Fruit fly (Drosophila melanogaster) whole organism, embryonic: Measurements from ENCODE around the gene CG15403.

Experiments
- Ada2b ChIP-seq: fragments of 200-800 bp; sonication (Bioruptor generic); IDR thresholded peaks from 2 replicates; pipeline ENCODE4 v1.3.6; 2022; ENCODE audit warnings: missing biosample characterization, missing genetic modification characterization
- B-H2 ChIP-seq: fragments of 200-800 bp; sonication (Bioruptor generic); optimal IDR thresholded peaks from 2 replicates; lab custom pipeline; 2018; ENCODE audit warnings: missing biosample characterization, mild to moderate bottlenecking, missing genetic modification characterization
- Bgb ChIP-seq: fragments of 200-800 bp; sonication (Bioruptor generic); IDR thresholded peaks from 2 replicates; pipeline ENCODE4 v1.3.6; 2022; ENCODE audit warnings: missing biosample characterization, missing genetic modification characterization; ENCODE audit not compliant: partially characterized antibody
- CG10267 ChIP-seq: fragments of 200-800 bp; sonication (Bioruptor generic); optimal IDR thresholded peaks from 2 replicates; lab custom pipeline; 2018; ENCODE audit warnings: missing biosample characterization, mild to moderate bottlenecking, missing genetic modification characterization, moderate library complexity
- CG11247 ChIP-seq: fragments of 200-800 bp; sonication (Bioruptor generic); IDR thresholded peaks from 2 replicates; pipeline ENCODE4 v1.3.6; 2022; ENCODE audit warnings: missing biosample characterization, missing genetic modification characterization
- CG11456 ChIP-seq: fragments of 200-800 bp; sonication (Bioruptor generic); IDR thresholded peaks from 3 replicates; pipeline ENCODE4 v1.3.6; 2022; ENCODE audit warnings: missing biosample characterization, missing genetic modification characterization
- CG13287 ChIP-seq: fragments of 200-800 bp; sonication (Bioruptor generic); IDR thresholded peaks from 2 replicates; pipeline ENCODE4 v1.3.6; 2022; ENCODE audit warnings: missing biosample characterization, missing genetic modification characterization; ENCODE audit not compliant: partially characterized antibody
- CG13296 ChIP-seq: fragments of 200-800 bp; sonication (Bioruptor generic); optimal IDR thresholded peaks from 3 replicates; lab custom pipeline; 2018; ENCODE audit warnings: missing biosample characterization, mild to moderate bottlenecking, missing genetic modification characterization
- CG14667 ChIP-seq: fragments of 200-800 bp; sonication (Bioruptor generic); IDR thresholded peaks from 2 replicates; pipeline ENCODE4 v1.3.6; 2022; ENCODE audit warnings: missing biosample characterization, missing genetic modification characterization
- CG17568 ChIP-seq: fragments of 200-800 bp; sonication (Bioruptor generic); optimal IDR thresholded peaks from 2 replicates; lab custom pipeline; 2018; ENCODE audit warnings: missing biosample characterization, mild to moderate bottlenecking, missing genetic modification characterization, moderate library complexity
- CG2199 ChIP-seq: fragments of 200-800 bp; sonication (Bioruptor generic); IDR thresholded peaks from 3 replicates; pipeline ENCODE4 v1.3.6; 2022; ENCODE audit warnings: missing biosample characterization, missing genetic modification characterization
- CG34224 ChIP-seq: fragments of 200-800 bp; sonication (Bioruptor generic); IDR thresholded peaks from 3 replicates; pipeline ENCODE4 v1.3.6; 2022; ENCODE audit warnings: missing biosample characterization, missing genetic modification characterization; ENCODE audit not compliant: partially characterized antibody
- CG6254 ChIP-seq: fragments of 200-800 bp; sonication (Bioruptor generic); optimal IDR thresholded peaks from 3 replicates; lab custom pipeline; 2017; ENCODE audit warnings: mild to moderate bottlenecking, missing biosample characterization, missing genetic modification reagents, missing genetic modification characterization
- CG6854 ChIP-seq: fragments of 200-800 bp; sonication (Bioruptor generic); optimal IDR thresholded peaks from 3 replicates; lab custom pipeline; 2017; ENCODE audit warnings: missing biosample characterization, mild to moderate bottlenecking, missing genetic modification characterization
- CG7357 ChIP-seq: fragments of 200-800 bp; sonication (Bioruptor generic); IDR thresholded peaks from 3 replicates; pipeline ENCODE4 v1.3.6; 2022; ENCODE audit warnings: missing biosample characterization, missing genetic modification characterization
- CG7963 ChIP-seq: fragments of 200-800 bp; sonication (Bioruptor generic); IDR thresholded peaks from 3 replicates; pipeline ENCODE4 v1.3.6; 2022; ENCODE audit warnings: missing biosample characterization, missing genetic modification characterization; ENCODE audit not compliant: partially characterized antibody
- CG9932 ChIP-seq: fragments of 200-800 bp; sonication (Bioruptor generic); IDR thresholded peaks from 2 replicates; pipeline ENCODE4 v1.3.6; 2022; ENCODE audit warnings: missing biosample characterization, missing genetic modification characterization
- Chrac-16 ChIP-seq: fragments of 200-800 bp; sonication (Bioruptor generic); optimal IDR thresholded peaks from 3 replicates; lab custom pipeline; 2016; ENCODE audit warnings: missing biosample characterization, missing genetic modification characterization
- Dbx ChIP-seq: fragments of 200-800 bp; sonication (Bioruptor generic); IDR thresholded peaks from 3 replicates; pipeline ENCODE4 v1.3.6; 2022; ENCODE audit warnings: missing biosample characterization, missing genetic modification characterization
- Drgx ChIP-seq: fragments of 200-800 bp; sonication (Bioruptor generic); IDR thresholded peaks from 2 replicates; pipeline ENCODE4 v1.3.6; 2022; ENCODE audit warnings: missing biosample characterization, missing genetic modification characterization
- Fer1 ChIP-seq: fragments of 200-800 bp; sonication (Bioruptor generic); optimal IDR thresholded peaks from 2 replicates; lab custom pipeline; 2017; ENCODE audit warnings: missing biosample characterization, mild to moderate bottlenecking, missing genetic modification characterization
- Fer3 ChIP-seq: fragments of 200-800 bp; sonication (Bioruptor generic); optimal IDR thresholded peaks from 2 replicates; lab custom pipeline; 2018; ENCODE audit warnings: missing biosample characterization, mild to moderate bottlenecking, missing genetic modification characterization, moderate library complexity
- Gsc ChIP-seq: fragments of 200-800 bp; sonication (Bioruptor generic); IDR thresholded peaks from 2 replicates; pipeline ENCODE4 v1.3.6; 2022; ENCODE audit warnings: missing biosample characterization, missing genetic modification characterization
- HLH3B ChIP-seq: fragments of 200-800 bp; sonication (Bioruptor generic); IDR thresholded peaks from 2 replicates; pipeline ENCODE4 v1.3.6; 2022; ENCODE audit warnings: missing biosample characterization, missing genetic modification characterization
- Jarid2 ChIP-seq: fragments of 200-800 bp; sonication (Bioruptor generic); optimal IDR thresholded peaks from 3 replicates; lab custom pipeline; 2017; ENCODE audit warnings: mild to moderate bottlenecking, missing biosample characterization, missing genetic modification reagents, missing genetic modification characterization
- Lpt ChIP-seq: fragments of >200 bp; optimal IDR thresholded peaks from 2 replicates; lab custom pipeline; 2018; ENCODE audit warnings: missing biosample characterization, missing genetic modification characterization
- Mes4 ChIP-seq: fragments of 200-800 bp; sonication (Bioruptor generic); optimal IDR thresholded peaks from 2 replicates; lab custom pipeline; 2016; ENCODE audit warnings: missing biosample characterization, missing genetic modification characterization
- Mrtf ChIP-seq: fragments of 200-800 bp; sonication (Bioruptor generic); IDR thresholded peaks from 3 replicates; pipeline ENCODE4 v1.3.6; 2022; ENCODE audit warnings: missing biosample characterization, missing genetic modification characterization
- Side ChIP-seq: fragments of 200-800 bp; sonication (Bioruptor generic); optimal IDR thresholded peaks from 2 replicates; lab custom pipeline; 2016; ENCODE audit warnings: missing biosample characterization, missing genetic modification characterization
- Sox102F ChIP-seq: fragments of 200-800 bp; sonication (Bioruptor generic); optimal IDR thresholded peaks from 2 replicates; lab custom pipeline; 2018; ENCODE audit warnings: missing biosample characterization, mild to moderate bottlenecking, missing genetic modification characterization, moderate library complexity
- Trl ChIP-seq, 3 experiments: fragments of >200 bp in 2 of 3; fragments of 200-800 bp in 1 of 3; sonication (Bioruptor generic) in 1 of 3; optimal IDR thresholded peaks; 2 replicates in 1 of 3; 3 replicates in 2 of 3; lab custom pipeline; 2016 to 2017; ENCODE audit warnings: missing biosample characterization in 1 of 3, missing genetic modification characterization in 1 of 3
- amos ChIP-seq: fragments of 200-800 bp; sonication (Bioruptor generic); IDR thresholded peaks from 2 replicates; pipeline ENCODE4 v1.3.6; 2022; ENCODE audit warnings: missing biosample characterization, missing genetic modification characterization; ENCODE audit not compliant: partially characterized antibody
- aop ChIP-seq: fragments of 200-800 bp; sonication (Bioruptor generic); IDR thresholded peaks from 2 replicates; pipeline ENCODE4 v1.3.6; 2022; ENCODE audit warnings: missing biosample characterization, missing genetic modification characterization
- ase ChIP-seq: fragments of 200-800 bp; sonication (Bioruptor generic); IDR thresholded peaks from 3 replicates; pipeline ENCODE4 v1.3.6; 2022; ENCODE audit warnings: missing biosample characterization, missing genetic modification characterization
- bigmax ChIP-seq: fragments of 200-800 bp; sonication (Bioruptor generic); optimal IDR thresholded peaks from 2 replicates; lab custom pipeline; 2018; ENCODE audit warnings: missing biosample characterization, mild to moderate bottlenecking, missing genetic modification characterization
- cato ChIP-seq: fragments of 200-800 bp; sonication (Bioruptor generic); optimal IDR thresholded peaks from 2 replicates; lab custom pipeline; 2016; ENCODE audit warnings: missing biosample characterization, missing genetic modification characterization, borderline replicate concordance
- crp ChIP-seq, 2 experiments: fragments of 200-800 bp; sonication (Bioruptor generic); optimal IDR thresholded peaks; 2 replicates in 1 of 2; 3 replicates in 1 of 2; lab custom pipeline; 2017; ENCODE audit warnings: missing biosample characterization in 2 of 2, missing genetic modification characterization in 2 of 2, mild to moderate bottlenecking in 1 of 2, moderate library complexity in 1 of 2
- dan ChIP-seq: fragments of 200-800 bp; sonication (Bioruptor generic); IDR thresholded peaks from 2 replicates; pipeline ENCODE4 v1.3.6; 2022; ENCODE audit warnings: missing biosample characterization, missing genetic modification characterization
- eyg ChIP-seq: fragments of 200-800 bp; sonication (Bioruptor generic); optimal IDR thresholded peaks from 3 replicates; lab custom pipeline; 2016; ENCODE audit warnings: missing biosample characterization, missing genetic modification characterization
- hbn ChIP-seq: fragments of 200-800 bp; sonication (Bioruptor generic); IDR thresholded peaks from 2 replicates; pipeline ENCODE4 v1.3.6; 2022; ENCODE audit warnings: missing biosample characterization, missing genetic modification characterization; ENCODE audit not compliant: partially characterized antibody
- onecut ChIP-seq: fragments of 200-800 bp; sonication (Bioruptor generic); IDR thresholded peaks from 2 replicates; pipeline ENCODE4 v1.3.6; 2022; ENCODE audit warnings: missing biosample characterization, missing genetic modification characterization
- pita ChIP-seq: fragments of 200-800 bp; sonication (Bioruptor generic); optimal IDR thresholded peaks from 2 replicates; lab custom pipeline; 2017; ENCODE audit warnings: missing biosample characterization, mild to moderate bottlenecking, missing genetic modification characterization
- pzg ChIP-seq: fragments of 200-800 bp; sonication (Bioruptor generic); optimal IDR thresholded peaks from 3 replicates; lab custom pipeline; 2018; ENCODE audit warnings: missing biosample characterization, mild to moderate bottlenecking, missing genetic modification characterization, moderate library complexity
- sim ChIP-seq: fragments of 200-800 bp; sonication (Bioruptor generic); IDR thresholded peaks from 2 replicates; pipeline ENCODE4 v1.3.6; 2022; ENCODE audit warnings: missing biosample characterization, missing genetic modification characterization
- tna ChIP-seq: fragments of 200-800 bp; sonication (Bioruptor generic); IDR thresholded peaks from 2 replicates; pipeline ENCODE4 v1.3.6; 2022; ENCODE audit warnings: missing biosample characterization, missing genetic modification characterization; ENCODE audit not compliant: partially characterized antibody
- tup ChIP-seq: fragments of 200-800 bp; sonication (Bioruptor generic); optimal IDR thresholded peaks from 2 replicates; lab custom pipeline; 2016; ENCODE audit warnings: missing biosample characterization, mild to moderate bottlenecking, missing genetic modification characterization, moderate library complexity
- vvl ChIP-seq: fragments of 200-800 bp; sonication (Bioruptor generic); IDR thresholded peaks from 2 replicates; pipeline ENCODE4 v1.3.6; 2022; ENCODE audit warnings: missing biosample characterization, missing genetic modification characterization
- z ChIP-seq: fragments of 200-800 bp; sonication (Bioruptor generic); IDR thresholded peaks from 3 replicates; pipeline ENCODE4 v1.3.6; 2022; ENCODE audit warnings: missing biosample characterization, missing genetic modification characterization
- zen ChIP-seq: fragments of 200-800 bp; sonication (Bioruptor generic); optimal IDR thresholded peaks from 3 replicates; lab custom pipeline; 2018; ENCODE audit warnings: missing biosample characterization, mild to moderate bottlenecking, missing genetic modification characterization, moderate library complexity

Gene CG15403

DNA sequence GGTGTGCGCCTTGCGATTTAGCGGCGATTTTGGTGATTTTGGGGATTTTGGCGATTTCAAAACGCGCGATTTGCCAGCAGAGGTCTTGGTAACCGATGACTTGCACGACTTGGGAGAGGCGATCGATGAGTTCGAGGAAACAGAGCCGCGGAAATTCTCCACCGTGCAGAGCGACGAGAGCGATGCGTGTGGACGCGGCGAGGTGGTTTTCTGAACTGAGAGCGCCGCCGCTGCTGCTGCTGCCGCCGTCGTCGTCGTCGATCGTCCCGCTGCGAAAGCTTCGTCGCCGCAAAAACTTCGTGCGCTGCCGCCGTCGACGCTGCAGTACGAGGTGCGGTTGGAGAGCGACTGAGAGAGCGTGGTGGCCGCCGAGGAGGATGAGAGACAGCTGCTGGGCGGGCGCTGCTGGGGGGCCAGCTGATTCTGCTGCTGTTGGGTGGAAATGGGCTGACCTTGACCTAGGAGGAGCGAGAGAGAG is 3.9 kb upstream of the CG15403 start:
- TF ChIP-seq Bgb (GFP tag; lab: Robert Waterston, UW) = peak; percentile 51; the same call in 1 of the 2 replicates
- TF ChIP-seq CG17568 = no peak
- TF ChIP-seq CG9932 (GFP tag; lab: Robert Waterston, UW) = no peak
- TF ChIP-seq CG7963 (GFP tag; lab: Robert Waterston, UW) = 0 out of 3 replicates have a peak, but pooled peaks have one; percentile 13
- TF ChIP-seq sim (GFP tag; lab: Robert Waterston, UW) = no peak
- no peak for TF ChIP-seq CG11247 (GFP tag; lab: Robert Waterston, UW)
- TF ChIP-seq Chrac-16 (GFP tag; lab: Kevin White, UChicago) = no peak
- TF ChIP-seq Mes4 (GFP tag; lab: Kevin White, UChicago) = no peak
- TF ChIP-seq hbn (GFP tag; lab: Robert Waterston, UW) = 0 out of 2 replicates have a peak, but pooled peaks have one; percentile 15
- peak; percentile 59 to 63 for TF ChIP-seq Trl (optimal IDR thresholded peaks at IDR 0.05; lab: Kevin White, UChicago)
- no peak for TF ChIP-seq Trl (GFP tag; optimal IDR thresholded peaks at IDR 0.05; lab: Kevin White, UChicago)
- no peak for TF ChIP-seq Sox102F (GFP tag; lab: Kevin White, UChicago)
- no peak for TF ChIP-seq eyg (GFP tag; lab: Kevin White, UChicago)
- TF ChIP-seq z (GFP tag; lab: Robert Waterston, UW) = peak; percentile 28; the same call in 1 of the 3 replicates
- peak; percentile 93 for TF ChIP-seq Jarid2 (GFP tag; lab: Kevin White, UChicago)
- TF ChIP-seq CG7357 (GFP tag; lab: Robert Waterston, UW) = no peak
- TF ChIP-seq ase (GFP tag; lab: Robert Waterston, UW) = no peak
- TF ChIP-seq CG11456 = peak; percentile 53; the same call in 1 of the 3 replicates
- TF ChIP-seq B-H2 = no peak
- TF ChIP-seq amos = peak; percentile 44; the same call in 1 of the 2 replicates
- TF ChIP-seq Gsc = no peak
- TF ChIP-seq Fer3 (tag; lab: Kevin White, UChicago) = no peak
- TF ChIP-seq CG34224 (GFP tag; lab: Robert Waterston, UW) = peak; percentile 67
- TF ChIP-seq tup (GFP tag; lab: Kevin White, UChicago) = no peak
- no peak for TF ChIP-seq onecut (GFP tag; lab: Robert Waterston, UW)
- TF ChIP-seq aop = no peak
- TF ChIP-seq CG13287 (GFP tag; lab: Robert Waterston, UW) = peak; percentile 53; the same call in 1 of the 2 replicates
- no peak for TF ChIP-seq pita (GFP tag; lab: Kevin White, UChicago)
- TF ChIP-seq Side (GFP tag; lab: Kevin White, UChicago) = peak; percentile 13
- TF ChIP-seq pzg (GFP tag; lab: Kevin White, UChicago) = no peak
- TF ChIP-seq CG2199 (GFP tag; lab: Robert Waterston, UW) = no peak
- TF ChIP-seq tna = 0 out of 2 replicates have a peak, but pooled peaks have one; percentile 12
- TF ChIP-seq Ada2b (GFP tag; lab: Robert Waterston, UW) = no peak
- no peak for TF ChIP-seq CG6854 (GFP tag; lab: Kevin White, UChicago)
- peak; percentile 47; the same call in 2 of the 3 replicates for TF ChIP-seq Dbx (GFP tag; lab: Robert Waterston, UW)
- peak; percentile 18; the same call in 1 of the 2 replicates for TF ChIP-seq vvl (GFP tag; lab: Robert Waterston, UW)
- 0 out of 2 replicates have a peak, but pooled peaks have one; percentile 10 for TF ChIP-seq dan (GFP tag; lab: Robert Waterston, UW)
- peak; percentile 26 for TF ChIP-seq Fer1 (GFP tag; lab: Kevin White, UChicago)
- no peak for TF ChIP-seq HLH3B
- no peak for TF ChIP-seq CG14667 (GFP tag; lab: Robert Waterston, UW)
- TF ChIP-seq Drgx (GFP tag; lab: Robert Waterston, UW) = 0 out of 2 replicates have a peak, but pooled peaks have one; percentile 30
- no peak for TF ChIP-seq cato (GFP tag; lab: Kevin White, UChicago)
- TF ChIP-seq bigmax (GFP tag; lab: Kevin White, UChicago) = no peak
- TF ChIP-seq crp (GFP tag; optimal IDR thresholded peaks at IDR 0.05; lab: Kevin White, UChicago) = peak in 1 of 2 experiments; percentile 67
- TF ChIP-seq CG6254 (GFP tag; lab: Kevin White, UChicago) = no peak
- no peak for TF ChIP-seq Lpt
- TF ChIP-seq Mrtf (GFP tag; lab: Robert Waterston, UW) = no peak
- peak; percentile 7 for TF ChIP-seq CG13296 (GFP tag; lab: Kevin White, UChicago)
- TF ChIP-seq CG10267 (tag; lab: Kevin White, UChicago) = no peak
- TF ChIP-seq zen (tag; lab: Kevin White, UChicago) = no peak
